Worm (Caenorhabditis elegans) whole organism, young adult: Measurements from ENCODE around the gene C41C4.9.

ENCODE experiments used
- F49E8.2 ChIP-seq: sonication (generic microtip); optimal IDR thresholded peaks from 3 replicates; lab custom pipeline; 2017; ENCODE audit warnings: missing genetic modification characterization, mild to moderate bottlenecking, missing compliant biosample characterization, antibody characterized with exemption, moderate library complexity; ENCODE audit not compliant: insufficient read depth
- ama-1 ChIP-seq, 3 experiments: fragments of 150-350 bp in 1 of 3; sonication (generic microtip) in 2 of 3; optimal IDR thresholded peaks; 2 replicates each; lab custom pipeline; 2014 to 2018; ENCODE audit warnings: missing biosample characterization in 2 of 3, missing genetic modification characterization in 2 of 3, missing genetic modification reagents in 2 of 3
- attf-6 ChIP-seq: fragments of 200-800 bp; sonication (Bioruptor generic); IDR thresholded peaks from 2 replicates; pipeline ENCODE4 v1.3.6; 2022; ENCODE audit warnings: missing genetic modification reagents, missing genetic modification characterization, missing compliant biosample characterization
- ets-4 ChIP-seq: fragments of 200-800 bp; sonication (Bioruptor generic); optimal IDR thresholded peaks from 2 replicates; lab custom pipeline; 2018; ENCODE audit warnings: mild to moderate bottlenecking, missing genetic modification characterization, missing compliant biosample characterization
- lag-1 ChIP-seq: fragments of 200-800 bp; sonication (Bioruptor generic); IDR thresholded peaks from 2 replicates; pipeline ENCODE4 v1.3.6; 2022; ENCODE audit warnings: missing genetic modification reagents, missing genetic modification characterization, missing compliant biosample characterization
- rec-8 ChIP-seq, 2 experiments: sonication (generic microtip); optimal IDR thresholded peaks; 2 replicates each; lab custom pipeline; 2016; ENCODE audit warnings: mild to moderate bottlenecking in 2 of 2, missing genetic modification characterization in 2 of 2, missing genetic modification reagents in 2 of 2, missing genotype in 2 of 2, missing biosample characterization in 1 of 2, missing compliant biosample characterization in 1 of 2, moderate library complexity in 1 of 2
- sptf-2 ChIP-seq: fragments of 200-800 bp; sonication (Bioruptor generic); optimal IDR thresholded peaks from 2 replicates; lab custom pipeline; 2018; ENCODE audit warnings: mild to moderate bottlenecking, missing genetic modification characterization, missing compliant biosample characterization
- unc-62 ChIP-seq: fragments of 150-350 bp; optimal IDR thresholded peaks from 2 replicates; lab custom pipeline; 2014; ENCODE audit warnings: missing biosample characterization, missing genetic modification reagents, missing genetic modification characterization
- zfh-2 ChIP-seq: fragments of 200-800 bp; sonication (Bioruptor generic); conservative IDR thresholded peaks from 2 replicates; pipeline ENCODE4 v1.3.6; 2022; ENCODE audit warnings: missing genetic modification reagents, missing genetic modification characterization, missing compliant biosample characterization

- TF ChIP-seq ama-1 (optimal IDR thresholded peaks at IDR 0.05; lab: Kevin White, UChicago) (no peak), ama-1 (GFP tag; optimal IDR thresholded peaks at IDR 0.05; lab: Kevin White, UChicago) (no peak), F49E8.2 (peak; percentile 53), lag-1 (GFP tag; lab: Robert Waterston, UW) (no peak), sptf-2 (GFP tag; lab: Kevin White, UChicago) (no peak), ets-4 (no peak), attf-6 (peak; percentile 42; the same call in 1 of the 2 replicates), zfh-2 (GFP tag; lab: Robert Waterston, UW) (no peak), unc-62 (GFP tag; lab: Kevin White, UChicago) (no peak), rec-8 (tag; optimal IDR thresholded peaks at IDR 0.05; lab: Kevin White, UChicago) (no peak)
Measured at ce11 chrII:8144543-8144942, 37.1 kb downstream of the C41C4.9 start, which contains the start of gene F10B5.2.
